Fruit fly (Drosophila melanogaster) whole organism, embryonic: Measurements from ENCODE around the gene CstF50.

Experiments used
- C15 ChIP-seq: fragments of 200-800 bp; sonication (Bioruptor generic); IDR thresholded peaks from 3 replicates; pipeline ENCODE4 v1.3.6; 2022; ENCODE audit warnings: missing biosample characterization, missing genetic modification characterization
- CG10979 ChIP-seq: fragments of 200-800 bp; sonication (Bioruptor generic); optimal IDR thresholded peaks from 2 replicates; lab custom pipeline; 2018; ENCODE audit warnings: missing biosample characterization, mild to moderate bottlenecking, missing genetic modification characterization, moderate library complexity
- CG11560 ChIP-seq: fragments of 200-800 bp; sonication (Bioruptor generic); IDR thresholded peaks from 3 replicates; pipeline ENCODE4 v1.3.6; 2022; ENCODE audit warnings: missing biosample characterization, missing genetic modification characterization
- CG12219 ChIP-seq: fragments of 200-800 bp; sonication (Bioruptor generic); optimal IDR thresholded peaks from 3 replicates; lab custom pipeline; 2018; ENCODE audit warnings: missing biosample characterization, mild to moderate bottlenecking, missing genetic modification characterization
- CG12299 ChIP-seq: fragments of 200-800 bp; sonication (Bioruptor generic); optimal IDR thresholded peaks from 2 replicates; lab custom pipeline; 2018; ENCODE audit warnings: missing biosample characterization, mild to moderate bottlenecking, missing genetic modification characterization
- CG13624 ChIP-seq: fragments of 200-800 bp; sonication (Bioruptor generic); optimal IDR thresholded peaks from 2 replicates; lab custom pipeline; 2016; ENCODE audit warnings: missing biosample characterization, missing genetic modification characterization
- CG15011 ChIP-seq: fragments of 200-800 bp; sonication (Bioruptor generic); optimal IDR thresholded peaks from 3 replicates; lab custom pipeline; 2018; ENCODE audit warnings: missing biosample characterization, mild to moderate bottlenecking, missing genetic modification characterization
- CG15601 ChIP-seq: fragments of 200-800 bp; sonication (Bioruptor generic); optimal IDR thresholded peaks from 3 replicates; lab custom pipeline; 2019; ENCODE audit warnings: missing biosample characterization, mild to moderate bottlenecking, missing genetic modification characterization, moderate library complexity
- CG1603 ChIP-seq: fragments of 200-800 bp; sonication (Bioruptor generic); optimal IDR thresholded peaks from 2 replicates; lab custom pipeline; 2019; ENCODE audit warnings: missing biosample characterization, mild to moderate bottlenecking, missing genetic modification characterization, moderate library complexity
- CG16779 ChIP-seq: fragments of 200-800 bp; sonication (Bioruptor generic); IDR thresholded peaks from 2 replicates; pipeline ENCODE4 v1.3.6; 2022; ENCODE audit warnings: missing biosample characterization, missing genetic modification characterization
- CG17186 ChIP-seq: fragments of 200-800 bp; sonication (Bioruptor generic); optimal IDR thresholded peaks from 3 replicates; lab custom pipeline; 2017; ENCODE audit warnings: missing biosample characterization, missing genetic modification reagents, missing genetic modification characterization
- CG18262 ChIP-seq: fragments of 200-800 bp; optimal IDR thresholded peaks from 3 replicates; lab custom pipeline; 2019; ENCODE audit warnings: missing biosample characterization, mild to moderate bottlenecking, missing genetic modification characterization, moderate library complexity
- CG30020 ChIP-seq: fragments of 200-800 bp; optimal IDR thresholded peaks from 2 replicates; lab custom pipeline; 2019; ENCODE audit warnings: missing biosample characterization, mild to moderate bottlenecking, missing genetic modification characterization, moderate library complexity
- CG31224 ChIP-seq: fragments of 200-800 bp; sonication (Bioruptor generic); IDR thresholded peaks from 2 replicates; pipeline ENCODE4 v1.3.6; 2022; ENCODE audit warnings: missing biosample characterization, missing genetic modification characterization
- CG31365 ChIP-seq: fragments of 200-800 bp; sonication (Bioruptor generic); optimal IDR thresholded peaks from 2 replicates; lab custom pipeline; 2018; ENCODE audit warnings: missing biosample characterization, mild to moderate bottlenecking, missing genetic modification characterization
- CG7963 ChIP-seq: fragments of 200-800 bp; sonication (Bioruptor generic); IDR thresholded peaks from 3 replicates; pipeline ENCODE4 v1.3.6; 2022; ENCODE audit warnings: missing biosample characterization, missing genetic modification characterization; ENCODE audit not compliant: partially characterized antibody
- Dll ChIP-seq: fragments of 200-800 bp; sonication (Bioruptor generic); IDR thresholded peaks from 4 replicates; pipeline ENCODE4 v1.3.6; 2022; ENCODE audit warnings: missing biosample characterization, missing genetic modification characterization; ENCODE audit not compliant: partially characterized antibody
- E2f2 ChIP-seq: fragments of 200-800 bp; sonication (Bioruptor generic); IDR thresholded peaks from 2 replicates; pipeline ENCODE4 v1.3.6; 2022; ENCODE audit warnings: missing biosample characterization, missing genetic modification characterization
- Ets65A ChIP-seq: fragments of 200-800 bp; sonication (Bioruptor generic); peaks from one replicate; lab custom pipeline; 2016; ENCODE audit warnings: missing biosample characterization, missing genetic modification characterization
- Gsc ChIP-seq: fragments of 200-800 bp; sonication (Bioruptor generic); IDR thresholded peaks from 2 replicates; pipeline ENCODE4 v1.3.6; 2022; ENCODE audit warnings: missing biosample characterization, missing genetic modification characterization
- HmgD ChIP-seq: fragments of 200-800 bp; sonication (Bioruptor generic); optimal IDR thresholded peaks from 3 replicates; lab custom pipeline; 2016; ENCODE audit warnings: missing biosample characterization, missing genetic modification characterization
- Hmx ChIP-seq: fragments of 200-800 bp; sonication (Bioruptor generic); optimal IDR thresholded peaks from 2 replicates; lab custom pipeline; 2016; ENCODE audit warnings: missing biosample characterization, missing genetic modification characterization
- Hr51 ChIP-seq, 2 experiments: fragments of 200-800 bp; sonication (Bioruptor generic); optimal IDR thresholded peaks; 2 replicates in 1 of 2; 3 replicates in 1 of 2; lab custom pipeline; 2016 to 2018; ENCODE audit warnings: missing biosample characterization in 2 of 2, missing genetic modification characterization in 2 of 2, mild to moderate bottlenecking in 1 of 2, moderate library complexity in 1 of 2
- MBD-R2 ChIP-seq: fragments of 200-800 bp; sonication (Bioruptor generic); IDR thresholded peaks from 2 replicates; pipeline ENCODE4 v1.3.6; 2022; ENCODE audit warnings: missing biosample characterization, missing genetic modification characterization
- Neu2 ChIP-seq: fragments of 200-800 bp; sonication (Bioruptor generic); optimal IDR thresholded peaks from 3 replicates; lab custom pipeline; 2016; ENCODE audit warnings: missing biosample characterization, missing genetic modification characterization, borderline replicate concordance
- NfI ChIP-seq: fragments of 200-800 bp; sonication (Bioruptor generic); optimal IDR thresholded peaks from 3 replicates; lab custom pipeline; 2018; ENCODE audit warnings: missing biosample characterization, mild to moderate bottlenecking, missing genetic modification characterization, moderate library complexity
- Sry-δ ChIP-seq: fragments of 200-800 bp; sonication (Bioruptor generic); optimal IDR thresholded peaks from 2 replicates; lab custom pipeline; 2016; ENCODE audit warnings: missing biosample characterization, missing genetic modification characterization
- az2 ChIP-seq: fragments of 200-800 bp; sonication (Bioruptor generic); optimal IDR thresholded peaks from 3 replicates; lab custom pipeline; 2016; ENCODE audit warnings: missing biosample characterization, missing genetic modification characterization
- cad ChIP-seq: fragments of >200 bp; optimal IDR thresholded peaks from 2 replicates; lab custom pipeline; 2017; ENCODE audit warnings: missing biosample characterization, missing genetic modification characterization
- corto ChIP-seq: fragments of 200-800 bp; sonication (Bioruptor generic); optimal IDR thresholded peaks from 2 replicates; lab custom pipeline; 2016; ENCODE audit warnings: missing biosample characterization, mild to moderate bottlenecking, missing genetic modification characterization, moderate library complexity
- dmrt99B ChIP-seq: fragments of 200-800 bp; sonication (Bioruptor generic); optimal IDR thresholded peaks from 2 replicates; lab custom pipeline; 2018; ENCODE audit warnings: missing biosample characterization, mild to moderate bottlenecking, missing genetic modification characterization, moderate library complexity
- dpn ChIP-seq, 2 experiments: fragments of 200-800 bp; sonication (Bioruptor generic); optimal IDR thresholded peaks; 3 replicates each; lab custom pipeline; 2016; ENCODE audit warnings: missing biosample characterization in 2 of 2, missing genetic modification characterization in 2 of 2
- dysf ChIP-seq: fragments of 200-800 bp; sonication (Bioruptor generic); IDR thresholded peaks from 3 replicates; pipeline ENCODE4 v1.3.6; 2022; ENCODE audit warnings: missing biosample characterization, missing genetic modification characterization
- ems ChIP-seq: fragments of 200-800 bp; sonication (Bioruptor generic); optimal IDR thresholded peaks from 3 replicates; lab custom pipeline; 2016; ENCODE audit warnings: missing biosample characterization, missing genetic modification characterization
- en ChIP-seq: fragments of 200-800 bp; sonication (Bioruptor generic); optimal IDR thresholded peaks from 2 replicates; lab custom pipeline; 2016; ENCODE audit warnings: missing biosample characterization, missing genetic modification characterization
- exex ChIP-seq: fragments of 200-800 bp; sonication (Bioruptor generic); optimal IDR thresholded peaks from 4 replicates; lab custom pipeline; 2018; ENCODE audit warnings: missing biosample characterization, mild to moderate bottlenecking, missing genetic modification characterization, moderate library complexity
- fd96Cb ChIP-seq: fragments of 200-800 bp; sonication (Bioruptor generic); optimal IDR thresholded peaks from 2 replicates; lab custom pipeline; 2018; ENCODE audit warnings: missing biosample characterization, mild to moderate bottlenecking, missing genetic modification characterization, moderate library complexity
- ftz-f1 ChIP-seq: fragments of 200-800 bp; sonication (Bioruptor generic); optimal IDR thresholded peaks from 2 replicates; lab custom pipeline; 2016; ENCODE audit warnings: missing biosample characterization, missing genetic modification characterization
- hbn ChIP-seq: fragments of 200-800 bp; sonication (Bioruptor generic); IDR thresholded peaks from 2 replicates; pipeline ENCODE4 v1.3.6; 2022; ENCODE audit warnings: missing biosample characterization, missing genetic modification characterization; ENCODE audit not compliant: partially characterized antibody
- ind ChIP-seq: fragments of 200-800 bp; sonication (Bioruptor generic); optimal IDR thresholded peaks from 3 replicates; lab custom pipeline; 2016; ENCODE audit warnings: missing biosample characterization, missing genetic modification characterization
- mld ChIP-seq: fragments of 200-800 bp; sonication (Bioruptor generic); IDR thresholded peaks from 3 replicates; pipeline ENCODE4 v1.3.6; 2022; ENCODE audit warnings: missing biosample characterization, missing genetic modification characterization; ENCODE audit not compliant: partially characterized antibody
- psq ChIP-seq: fragments of 200-800 bp; sonication (Bioruptor generic); optimal IDR thresholded peaks from 2 replicates; lab custom pipeline; 2017; ENCODE audit warnings: missing biosample characterization, missing genetic modification characterization
- pzg ChIP-seq: fragments of 200-800 bp; sonication (Bioruptor generic); optimal IDR thresholded peaks from 3 replicates; lab custom pipeline; 2018; ENCODE audit warnings: missing biosample characterization, mild to moderate bottlenecking, missing genetic modification characterization, moderate library complexity
- ranshi ChIP-seq: fragments of 200-800 bp; sonication (Bioruptor generic); IDR thresholded peaks from 2 replicates; pipeline ENCODE4 v1.3.6; 2022; ENCODE audit warnings: missing biosample characterization, missing genetic modification characterization
- ro ChIP-seq: fragments of 200-800 bp; sonication (Bioruptor generic); IDR thresholded peaks from 2 replicates; pipeline ENCODE4 v1.3.6; 2022; ENCODE audit warnings: missing biosample characterization, missing genetic modification characterization
- salm ChIP-seq: fragments of 200-800 bp; sonication (Bioruptor generic); optimal IDR thresholded peaks from 2 replicates; lab custom pipeline; 2018; ENCODE audit warnings: missing biosample characterization, mild to moderate bottlenecking, missing genetic modification characterization
- sens-2 ChIP-seq: fragments of 200-800 bp; sonication (Bioruptor generic); IDR thresholded peaks from 2 replicates; pipeline ENCODE4 v1.3.6; 2022; ENCODE audit warnings: missing biosample characterization, missing genetic modification characterization
- shn ChIP-seq: fragments of 200-800 bp; sonication (Bioruptor generic); optimal IDR thresholded peaks from 3 replicates; lab custom pipeline; 2016; ENCODE audit warnings: missing biosample characterization, missing genetic modification characterization
- slou ChIP-seq: fragments of 200-800 bp; sonication (Bioruptor generic); optimal IDR thresholded peaks from 3 replicates; lab custom pipeline; 2016; ENCODE audit warnings: missing biosample characterization, missing genetic modification characterization
- sqz ChIP-seq: fragments of 200-800 bp; sonication (Bioruptor generic); optimal IDR thresholded peaks from 3 replicates; lab custom pipeline; 2018; ENCODE audit warnings: missing biosample characterization, mild to moderate bottlenecking, missing genetic modification characterization
- tna ChIP-seq: fragments of 200-800 bp; sonication (Bioruptor generic); IDR thresholded peaks from 2 replicates; pipeline ENCODE4 v1.3.6; 2022; ENCODE audit warnings: missing biosample characterization, missing genetic modification characterization; ENCODE audit not compliant: partially characterized antibody

CstF50 gene

DNA sequence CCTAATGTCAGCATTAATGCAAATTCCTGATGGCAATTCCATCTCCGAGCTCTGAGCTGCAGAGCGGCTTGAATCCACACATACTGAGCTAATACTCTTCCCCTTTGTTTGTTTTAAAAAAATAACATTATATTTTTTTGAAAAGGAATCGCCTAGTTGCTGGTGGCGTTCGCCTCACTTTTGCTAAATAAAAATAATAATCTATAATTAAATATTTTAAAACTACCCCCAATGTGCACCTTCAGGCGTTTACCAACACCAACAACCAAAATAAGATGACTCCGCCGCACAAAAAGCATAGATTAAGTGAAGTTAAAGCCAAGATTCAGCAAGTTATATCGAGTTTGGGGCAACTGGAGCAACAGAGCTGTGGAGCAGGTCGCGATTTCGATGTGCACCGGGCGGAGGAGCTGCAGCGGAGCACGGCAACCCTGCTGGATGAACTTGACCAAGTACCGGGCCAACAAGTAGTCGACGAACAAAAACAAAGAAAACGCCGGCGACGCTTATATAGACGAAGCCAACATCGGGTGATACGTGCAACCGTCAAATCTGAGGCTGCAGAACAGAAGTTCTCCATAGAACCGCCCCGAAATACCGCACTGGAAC lies 7.4 kb upstream of the CstF50 start, which contains the start of gene CG1896 (continued):
- TF ChIP-seq dysf (GFP tag; lab: Robert Waterston, UW) (peak; percentile 54; the same call in 1 of the 3 replicates), tna (no peak), slou (GFP tag; lab: Kevin White, UChicago) (no peak), CG11560 (no peak), dpn (GFP tag; optimal IDR thresholded peaks at IDR 0.05; lab: Kevin White, UChicago) (peak in 1 of 2 experiments; percentile 14), fd96Cb (peak; percentile 26), CG17186 (GFP tag; lab: Kevin White, UChicago) (no peak), CG31224 (GFP tag; lab: Robert Waterston, UW) (no peak), ranshi (GFP tag; lab: Robert Waterston, UW) (peak; percentile 48), Ets65A (GFP tag; lab: Kevin White, UChicago) (no peak), ems (GFP tag; lab: Kevin White, UChicago) (no peak), psq (GFP tag; lab: Kevin White, UChicago) (no peak), CG31365 (tag; lab: Kevin White, UChicago) (no peak), HmgD (GFP tag; lab: Kevin White, UChicago) (no peak), corto (GFP tag; lab: Kevin White, UChicago) (no peak), Dll (GFP tag; lab: Robert Waterston, UW) (no peak), pzg (GFP tag; lab: Kevin White, UChicago) (peak; percentile 17), Hmx (no peak), ind (GFP tag; lab: Kevin White, UChicago) (peak; percentile 29), NfI (peak; percentile 52), salm (tag; lab: Kevin White, UChicago) (no peak), Hr51 (GFP tag; optimal IDR thresholded peaks at IDR 0.05; lab: Kevin White, UChicago) (peak in 1 of 2 experiments; percentile 30), exex (tag; lab: Kevin White, UChicago) (no peak), ftz-f1 (peak; percentile 48), E2f2 (GFP tag; lab: Robert Waterston, UW) (no peak), mld (GFP tag; lab: Robert Waterston, UW) (no peak), ro (GFP tag; lab: Robert Waterston, UW) (no peak), en (GFP tag; lab: Kevin White, UChicago) (no peak), az2 (peak; percentile 45), MBD-R2 (GFP tag; lab: Robert Waterston, UW) (peak; percentile 76), dmrt99B (tag; lab: Kevin White, UChicago) (peak; percentile 44), CG7963 (GFP tag; lab: Robert Waterston, UW) (no peak), CG16779 (GFP tag; lab: Robert Waterston, UW) (no peak), CG13624 (GFP tag; lab: Kevin White, UChicago) (no peak), C15 (GFP tag; lab: Robert Waterston, UW) (no peak), sqz (GFP tag; lab: Kevin White, UChicago) (no peak), shn (GFP tag; lab: Kevin White, UChicago) (no peak), CG1603 (tag; lab: Kevin White, UChicago) (no peak), CG12219 (GFP tag; lab: Kevin White, UChicago) (no peak), Sry-δ (no peak), cad (no peak), CG10979 (tag; lab: Kevin White, UChicago) (peak; percentile 21), CG15601 (peak; percentile 32), CG30020 (tag; lab: Kevin White, UChicago) (no peak), Neu2 (GFP tag; lab: Kevin White, UChicago) (no peak), CG15011 (GFP tag; lab: Kevin White, UChicago) (no peak), CG12299 (no peak), CG18262 (tag; lab: Kevin White, UChicago) (peak; percentile 48), sens-2 (no peak), Gsc (GFP tag; lab: Robert Waterston, UW) (no peak), hbn (GFP tag; lab: Robert Waterston, UW) (no peak)
